Fruit fly (Drosophila melanogaster) whole organism, embryonic: ENCODE results near the gene Fer2LCH.
A peak's percentile ranks its signal among the peaks of the same experiment; 100 is the strongest.

ENCODE experiments used
- ATbp ChIP-seq: fragments of 200-800 bp; sonication (Bioruptor generic); optimal IDR thresholded peaks from 2 replicates; lab custom pipeline; 2017; ENCODE audit warnings: missing biosample characterization, mild to moderate bottlenecking, missing genetic modification characterization, missing genetic modification reagents
- Awh ChIP-seq: fragments of 200-800 bp; sonication (Bioruptor generic); IDR thresholded peaks from 2 replicates; pipeline ENCODE4, ENCODE4 v1.3.6; 2022; ENCODE audit warnings: missing biosample characterization, missing genetic modification characterization
- Blimp-1 ChIP-seq: fragments of 200-800 bp; sonication (Bioruptor generic); optimal IDR thresholded peaks from 3 replicates; lab custom pipeline; 2018; ENCODE audit warnings: missing biosample characterization, missing genetic modification characterization, mild to moderate bottlenecking, moderate library complexity, missing genetic modification reagents
- CG10366 ChIP-seq: fragments of 200-800 bp; sonication (Bioruptor generic); IDR thresholded peaks from 2 replicates; pipeline ENCODE4 v1.3.6; 2022; ENCODE audit warnings: missing biosample characterization, missing genetic modification characterization
- CG11093 ChIP-seq: fragments of 200-800 bp; sonication (Bioruptor generic); IDR thresholded peaks from 3 replicates; pipeline ENCODE4 v1.3.6; 2022; ENCODE audit warnings: missing biosample characterization, missing genetic modification characterization
- CG11696 ChIP-seq: fragments of 200-800 bp; sonication (Bioruptor generic); IDR thresholded peaks from 2 replicates; pipeline ENCODE4 v1.3.6; 2022; ENCODE audit warnings: missing biosample characterization, missing genetic modification characterization
- CG11723 ChIP-seq: fragments of 200-800 bp; sonication (Bioruptor generic); optimal IDR thresholded peaks from 2 replicates; lab custom pipeline; 2017; ENCODE audit warnings: missing biosample characterization, mild to moderate bottlenecking, missing genetic modification characterization
- CG12071 ChIP-seq: fragments of 200-800 bp; sonication (Bioruptor generic); optimal IDR thresholded peaks from 3 replicates; lab custom pipeline; 2018; ENCODE audit warnings: missing biosample characterization, mild to moderate bottlenecking, missing genetic modification characterization
- CG12659 ChIP-seq: fragments of 200-800 bp; sonication (Bioruptor generic); optimal IDR thresholded peaks from 3 replicates; lab custom pipeline; 2017; ENCODE audit warnings: mild to moderate bottlenecking, missing biosample characterization, missing genetic modification reagents, missing genetic modification characterization
- CG13287 ChIP-seq: fragments of 200-800 bp; sonication (Bioruptor generic); IDR thresholded peaks from 2 replicates; pipeline ENCODE4 v1.3.6; 2022; ENCODE audit warnings: missing biosample characterization, missing genetic modification characterization; ENCODE audit not compliant: partially characterized antibody
- CG14050 ChIP-seq: fragments of 200-800 bp; sonication (Bioruptor generic); IDR thresholded peaks from 3 replicates; pipeline ENCODE4 v1.3.6; 2022; ENCODE audit warnings: missing biosample characterization, missing genetic modification characterization
- CG15696 ChIP-seq: fragments of 200-800 bp; sonication (Bioruptor generic); optimal IDR thresholded peaks from 2 replicates; lab custom pipeline; 2019; ENCODE audit warnings: missing biosample characterization, mild to moderate bottlenecking, missing genetic modification characterization, moderate library complexity
- CG1602 ChIP-seq: fragments of 200-800 bp; sonication (Bioruptor generic); optimal IDR thresholded peaks from 3 replicates; lab custom pipeline; 2016; ENCODE audit warnings: missing biosample characterization, missing genetic modification characterization
- CG18476 ChIP-seq: fragments of 200-800 bp; sonication (Bioruptor generic); optimal IDR thresholded peaks from 2 replicates; lab custom pipeline; 2016; ENCODE audit warnings: missing biosample characterization, mild to moderate bottlenecking, missing genetic modification characterization
- CG3163 ChIP-seq: fragments of 200-800 bp; sonication (Bioruptor generic); optimal IDR thresholded peaks from 3 replicates; lab custom pipeline; 2016; ENCODE audit warnings: missing biosample characterization, missing genetic modification characterization
- CG4424 ChIP-seq: fragments of 200-800 bp; sonication (Bioruptor generic); optimal IDR thresholded peaks from 3 replicates; lab custom pipeline; 2016; ENCODE audit warnings: missing biosample characterization, missing genetic modification characterization
- CG6683 ChIP-seq: fragments of 200-800 bp; sonication (Bioruptor generic); optimal IDR thresholded peaks from 2 replicates; lab custom pipeline; 2017; ENCODE audit warnings: missing biosample characterization, mild to moderate bottlenecking, missing genetic modification characterization, missing genetic modification reagents
- CG6791 ChIP-seq: fragments of 200-800 bp; sonication (Bioruptor generic); IDR thresholded peaks from 3 replicates; pipeline ENCODE4 v1.3.6; 2022; ENCODE audit warnings: missing biosample characterization, missing genetic modification characterization; ENCODE audit not compliant: partially characterized antibody
- CG9876 ChIP-seq: fragments of 200-800 bp; sonication (Bioruptor generic); optimal IDR thresholded peaks from 2 replicates; lab custom pipeline; 2016; ENCODE audit warnings: missing biosample characterization, missing genetic modification characterization
- Deaf1 ChIP-seq: fragments of 200-800 bp; optimal IDR thresholded peaks from 3 replicates; lab custom pipeline; 2019; ENCODE audit warnings: missing biosample characterization, mild to moderate bottlenecking, missing genetic modification characterization, moderate library complexity
- Dip2 ChIP-seq: fragments of 200-800 bp; sonication (Bioruptor generic); IDR thresholded peaks from 2 replicates; pipeline ENCODE4 v1.3.6; 2022; ENCODE audit warnings: missing biosample characterization, missing genetic modification characterization
- Dll ChIP-seq: fragments of 200-800 bp; sonication (Bioruptor generic); IDR thresholded peaks from 4 replicates; pipeline ENCODE4 v1.3.6; 2022; ENCODE audit warnings: missing biosample characterization, missing genetic modification characterization; ENCODE audit not compliant: partially characterized antibody
- Hmx ChIP-seq: fragments of 200-800 bp; sonication (Bioruptor generic); optimal IDR thresholded peaks from 2 replicates; lab custom pipeline; 2016; ENCODE audit warnings: missing biosample characterization, missing genetic modification characterization
- Hsf ChIP-seq: fragments of 200-800 bp; sonication (Bioruptor generic); optimal IDR thresholded peaks from 3 replicates; lab custom pipeline; 2016; ENCODE audit warnings: missing biosample characterization, missing genetic modification characterization
- MTF-1 ChIP-seq: fragments of 200-800 bp; sonication (Bioruptor generic); optimal IDR thresholded peaks from 2 replicates; lab custom pipeline; 2018; ENCODE audit warnings: missing biosample characterization, mild to moderate bottlenecking, missing genetic modification characterization, borderline replicate concordance
- NC2β ChIP-seq: fragments of 200-800 bp; sonication (Bioruptor generic); optimal IDR thresholded peaks from 2 replicates; lab custom pipeline; 2016; ENCODE audit warnings: missing biosample characterization, missing genetic modification characterization
- NK7.1 ChIP-seq: fragments of 200-800 bp; sonication (Bioruptor generic); optimal IDR thresholded peaks from 3 replicates; lab custom pipeline; 2016; ENCODE audit warnings: missing biosample characterization, missing genetic modification characterization
- Optix ChIP-seq: fragments of 200-800 bp; sonication (Bioruptor generic); IDR thresholded peaks from 3 replicates; pipeline ENCODE4 v1.3.6; 2022; ENCODE audit warnings: missing biosample characterization, missing genetic modification characterization
- Sin3A ChIP-seq: fragments of >200 bp; optimal IDR thresholded peaks from 2 replicates; lab custom pipeline; 2018
- TFAM ChIP-seq: fragments of 200-800 bp; sonication (Bioruptor generic); optimal IDR thresholded peaks from 2 replicates; lab custom pipeline; 2017; ENCODE audit warnings: missing biosample characterization, missing genetic modification characterization, inconsistent platforms
- ash1 ChIP-seq: fragments of 200-800 bp; sonication (Bioruptor generic); optimal IDR thresholded peaks from 2 replicates; lab custom pipeline; 2018; ENCODE audit warnings: missing biosample characterization, mild to moderate bottlenecking, missing genetic modification characterization
- az2 ChIP-seq: fragments of 200-800 bp; sonication (Bioruptor generic); optimal IDR thresholded peaks from 3 replicates; lab custom pipeline; 2016; ENCODE audit warnings: missing biosample characterization, missing genetic modification characterization
- bowl ChIP-seq: fragments of 200-800 bp; sonication (Bioruptor generic); IDR thresholded peaks from 2 replicates; pipeline ENCODE4 v1.3.6; 2022; ENCODE audit warnings: missing biosample characterization, missing genetic modification characterization
- chn ChIP-seq: fragments of 200-800 bp; sonication (Bioruptor generic); optimal IDR thresholded peaks from 2 replicates; lab custom pipeline; 2016; ENCODE audit warnings: missing biosample characterization, missing genetic modification characterization
- dimm ChIP-seq: fragments of 200-800 bp; sonication (Bioruptor generic); IDR thresholded peaks from 2 replicates; pipeline ENCODE4 v1.3.6; 2022; ENCODE audit warnings: missing biosample characterization, missing genetic modification characterization
- dmrt99B ChIP-seq: fragments of 200-800 bp; sonication (Bioruptor generic); optimal IDR thresholded peaks from 2 replicates; lab custom pipeline; 2018; ENCODE audit warnings: missing biosample characterization, mild to moderate bottlenecking, missing genetic modification characterization, moderate library complexity
- en ChIP-seq: fragments of 200-800 bp; sonication (Bioruptor generic); optimal IDR thresholded peaks from 2 replicates; lab custom pipeline; 2016; ENCODE audit warnings: missing biosample characterization, missing genetic modification characterization
- fd3F ChIP-seq: fragments of 200-800 bp; sonication (Bioruptor generic); optimal IDR thresholded peaks from 2 replicates; lab custom pipeline; 2018; ENCODE audit warnings: missing biosample characterization, mild to moderate bottlenecking, missing genetic modification characterization, moderate library complexity
- grn ChIP-seq: fragments of 200-800 bp; sonication (Bioruptor generic); optimal IDR thresholded peaks from 3 replicates; lab custom pipeline; 2017; ENCODE audit warnings: missing biosample characterization, missing genetic modification characterization
- hth ChIP-seq: fragments of >200 bp; optimal IDR thresholded peaks from 2 replicates; lab custom pipeline; 2017; ENCODE audit warnings: inconsistent platforms
- jumu ChIP-seq: fragments of 200-800 bp; sonication (Bioruptor generic); optimal IDR thresholded peaks from 3 replicates; lab custom pipeline; 2016; ENCODE audit warnings: missing biosample characterization, missing genetic modification characterization
- lilli ChIP-seq: fragments of 200-800 bp; sonication (Bioruptor generic); optimal IDR thresholded peaks from 3 replicates; lab custom pipeline; 2016; ENCODE audit warnings: missing biosample characterization, missing genetic modification characterization
- luna ChIP-seq: fragments of 200-800 bp; sonication (Bioruptor generic); optimal IDR thresholded peaks from 2 replicates; lab custom pipeline; 2016; ENCODE audit warnings: missing biosample characterization, missing genetic modification characterization
- mam ChIP-seq: fragments of 200-800 bp; sonication (Bioruptor generic); optimal IDR thresholded peaks from 3 replicates; lab custom pipeline; 2016; ENCODE audit warnings: missing biosample characterization, missing genetic modification characterization
- otp ChIP-seq: fragments of 200-800 bp; sonication (Bioruptor generic); IDR thresholded peaks from 3 replicates; pipeline ENCODE4, ENCODE4 v1.3.6; 2022; ENCODE audit warnings: missing biosample characterization, missing genetic modification characterization
- phol ChIP-seq: fragments of 200-800 bp; sonication (Bioruptor generic); optimal IDR thresholded peaks from 3 replicates; lab custom pipeline; 2018; ENCODE audit warnings: missing biosample characterization, mild to moderate bottlenecking, missing genetic modification characterization, moderate library complexity
- sima ChIP-seq: fragments of 200-800 bp; sonication (Bioruptor generic); optimal IDR thresholded peaks from 2 replicates; lab custom pipeline; 2016; ENCODE audit warnings: missing biosample characterization, missing genetic modification characterization
- slbo ChIP-seq: fragments of 200-800 bp; sonication (Bioruptor generic); IDR thresholded peaks from 2 replicates; pipeline ENCODE4 v1.3.6; 2022; ENCODE audit warnings: missing biosample characterization, missing genetic modification characterization
- tin ChIP-seq: fragments of 200-800 bp; sonication (Bioruptor generic); optimal IDR thresholded peaks from 3 replicates; lab custom pipeline; 2016; ENCODE audit warnings: missing biosample characterization, missing genetic modification characterization
- tio ChIP-seq: fragments of 200-800 bp; sonication (Bioruptor generic); optimal IDR thresholded peaks from 2 replicates; lab custom pipeline; 2017; ENCODE audit warnings: missing biosample characterization, missing genetic modification characterization, inconsistent platforms
- unc-4 ChIP-seq: fragments of 200-800 bp; sonication (Bioruptor generic); IDR thresholded peaks from 2 replicates; pipeline ENCODE4 v1.3.6; 2022; ENCODE audit warnings: missing biosample characterization, missing genetic modification characterization; ENCODE audit not compliant: partially characterized antibody

Gene Fer2LCH

dm6 chr3R:30387515-30388178, at the start of gene Fer2LCH, which contains the start of gene Fer1HCH (continued):
- no peak for TF ChIP-seq mam (GFP tag; lab: Kevin White, UChicago)
- TF ChIP-seq CG18476, result no peak
- no peak for TF ChIP-seq ash1 (GFP tag; lab: Kevin White, UChicago)
- TF ChIP-seq Dll (GFP tag; lab: Robert Waterston, UW), result 0 out of 4 replicates have a peak, but pooled peaks have one; percentile 5
- TF ChIP-seq CG14050 (GFP tag; lab: Robert Waterston, UW), result no peak
- TF ChIP-seq grn (GFP tag; lab: Kevin White, UChicago), result no peak
- TF ChIP-seq az2 (GFP tag; lab: Kevin White, UChicago), result no peak
- peak; percentile 90 for TF ChIP-seq phol
- TF ChIP-seq Hsf (GFP tag; lab: Kevin White, UChicago), result no peak
- no peak for TF ChIP-seq chn (GFP tag; lab: Kevin White, UChicago)
- TF ChIP-seq CG12659 (GFP tag; lab: Kevin White, UChicago), result no peak
- TF ChIP-seq Dip2, result no peak
- TF ChIP-seq MTF-1 (GFP tag; lab: Kevin White, UChicago), result peak; percentile 96
- TF ChIP-seq Blimp-1 (GFP tag; lab: Kevin White, UChicago), result no peak
- TF ChIP-seq luna (GFP tag; lab: Kevin White, UChicago), result no peak
- no peak for TF ChIP-seq CG6791 (GFP tag; lab: Robert Waterston, UW)
- no peak for TF ChIP-seq dimm
- no peak for TF ChIP-seq unc-4 (GFP tag; lab: Robert Waterston, UW)
- no peak for TF ChIP-seq CG15696 (tag; lab: Kevin White, UChicago)
- no peak for TF ChIP-seq CG6683 (GFP tag; lab: Kevin White, UChicago)
- no peak for TF ChIP-seq CG11093 (GFP tag; lab: Robert Waterston, UW)
- TF ChIP-seq NC2β, result no peak
- no peak for TF ChIP-seq TFAM
- TF ChIP-seq ATbp (GFP tag; lab: Kevin White, UChicago), result no peak
- no peak for TF ChIP-seq CG13287 (GFP tag; lab: Robert Waterston, UW)
- no peak for TF ChIP-seq slbo (GFP tag; lab: Robert Waterston, UW)
- no peak for TF ChIP-seq en (GFP tag; lab: Kevin White, UChicago)
- no peak for TF ChIP-seq tin (GFP tag; lab: Kevin White, UChicago)
- TF ChIP-seq Deaf1 (tag; lab: Kevin White, UChicago), result peak; percentile 28
- peak; percentile 78 for TF ChIP-seq CG3163 (GFP tag; lab: Kevin White, UChicago)
- no peak for TF ChIP-seq CG11723 (GFP tag; lab: Kevin White, UChicago)
- TF ChIP-seq jumu (GFP tag; lab: Kevin White, UChicago), result no peak
- no peak for TF ChIP-seq Sin3A (lab: Kevin White, UChicago)
- TF ChIP-seq Optix (GFP tag; lab: Robert Waterston, UW), result no peak
- TF ChIP-seq tio (GFP tag; lab: Kevin White, UChicago), result no peak
- TF ChIP-seq CG1602 (GFP tag; lab: Kevin White, UChicago), result no peak
- no peak for TF ChIP-seq lilli
- TF ChIP-seq CG10366 (GFP tag; lab: Robert Waterston, UW), result no peak
- no peak for TF ChIP-seq NK7.1 (GFP tag; lab: Kevin White, UChicago)
- no peak for TF ChIP-seq CG11696 (GFP tag; lab: Robert Waterston, UW)
- TF ChIP-seq CG4424, result no peak
- TF ChIP-seq Hmx, result no peak
- no peak; the same call in 2 of the 3 replicates for TF ChIP-seq otp
- no peak for TF ChIP-seq CG12071 (GFP tag; lab: Kevin White, UChicago)
- TF ChIP-seq hth, result no peak
- TF ChIP-seq CG9876, result no peak
- no peak for TF ChIP-seq Awh
- no peak for TF ChIP-seq fd3F (GFP tag; lab: Kevin White, UChicago)
- no peak for TF ChIP-seq bowl
- no peak for TF ChIP-seq dmrt99B
- no peak for TF ChIP-seq sima
